Worm (Caenorhabditis elegans): Measurements from ENCODE around the gene C18A11.2.

Gene C18A11.2

ce11 chrX:8021609-8022008 is 45.8 kb upstream of the C18A11.2 start (continued):
- peak; percentile 88 for TF ChIP-seq mep-1 (tag; optimal IDR thresholded peaks at IDR 0.05)
- peak; percentile 65 for TF ChIP-seq mes-2 (tag; optimal IDR thresholded peaks at IDR 0.05; ENCODE audit: poor library complexity, severe bottlenecking)
- no peak for TF ChIP-seq php-3 (GFP tag; IDR thresholded peaks at IDR 0.05)
- TF ChIP-seq lim-7 (GFP tag; IDR thresholded peaks at IDR 0.05): no peak
- TF ChIP-seq Y105C5A.15 (GFP tag; IDR thresholded peaks at IDR 0.05): no peak
- TF ChIP-seq spr-3 (GFP tag; optimal IDR thresholded peaks at IDR 0.05): no peak
- TF ChIP-seq T26A8.4 (GFP tag; IDR thresholded peaks at IDR 0.05): peak; percentile 36; the same call in 1 of the 2 replicates

- TF ChIP-seq nhr-102 (tag; optimal IDR thresholded peaks at IDR 0.05) (peak; percentile 10), ces-1 (GFP tag; optimal IDR thresholded peaks at IDR 0.05) (no peak), daf-16 (GFP tag; optimal IDR thresholded peaks at IDR 0.05) (no peak), daf-16 (tag; optimal IDR thresholded peaks at IDR 0.05) (peak; percentile 98), nhr-6 (tag; optimal IDR thresholded peaks at IDR 0.05) (no peak), daf-12 (tag; optimal IDR thresholded peaks at IDR 0.05) (no peak), nhr-111 (GFP tag; optimal IDR thresholded peaks at IDR 0.05) (no peak), unc-62 (GFP tag; optimal IDR thresholded peaks at IDR 0.05 in 1 of 2) (no peak), unc-62 (tag; optimal IDR thresholded peaks at IDR 0.05) (no peak), dve-1 (tag; optimal IDR thresholded peaks at IDR 0.05; ENCODE audit: insufficient read depth) (peak; percentile 82), ceh-44 (GFP tag; IDR thresholded peaks at IDR 0.05) (no peak), madf-9 (GFP tag; conservative IDR thresholded peaks at IDR 0.05) (no peak), ama-1 (optimal IDR thresholded peaks at IDR 0.05) (no peak), pqm-1 (tag; optimal IDR thresholded peaks at IDR 0.05) (peak; percentile 63), lsy-2 (tag; optimal IDR thresholded peaks at IDR 0.05) (no peak), snpc-4 (tag; optimal IDR thresholded peaks at IDR 0.05) (no peak), lin-15B (tag; optimal IDR thresholded peaks at IDR 0.05) (no peak), ctbp-1 (GFP tag; IDR thresholded peaks at IDR 0.05) (no peak), hlh-11 (tag; optimal IDR thresholded peaks at IDR 0.05) (peak; percentile 86), egl-43 (GFP tag; IDR thresholded peaks at IDR 0.05) (0 out of 2 replicates have a peak, but pooled peaks have one; percentile 31), mes-2 (tag; optimal IDR thresholded peaks at IDR 0.05; ENCODE audit: poor library complexity, severe bottlenecking) (peak; percentile 47), mep-1 (tag; optimal IDR thresholded peaks at IDR 0.05) (no peak), duxl-1 (tag; optimal IDR thresholded peaks at IDR 0.05; ENCODE audit: poor library complexity) (peak; percentile 18), set-16 (GFP tag; IDR thresholded peaks at IDR 0.05) (no peak), unc-130 (GFP tag; optimal IDR thresholded peaks at IDR 0.05) (no peak), dmd-8 (GFP tag; IDR thresholded peaks at IDR 0.05) (no peak), ceh-62 (tag; optimal IDR thresholded peaks at IDR 0.05) (no peak), dmd-6 (GFP tag; IDR thresholded peaks at IDR 0.05) (peak; percentile 79), dpl-1 (GFP tag; optimal IDR thresholded peaks at IDR 0.05) (no peak), vab-7 (GFP tag; IDR thresholded peaks at IDR 0.05) (no peak), R02D3.7 (tag; optimal IDR thresholded peaks at IDR 0.05) (no peak), Y48G9A.11 (GFP tag; IDR thresholded peaks at IDR 0.05) (no peak), daf-8 (GFP tag; IDR thresholded peaks at IDR 0.05) (no peak), nhr-10 (tag; optimal IDR thresholded peaks at IDR 0.05) (no peak), cey-2 (tag; optimal IDR thresholded peaks at IDR 0.05; ENCODE audit: borderline replicate concordance, insufficient read depth) (no peak), arid-1 (GFP tag; conservative IDR thresholded peaks at IDR 0.05) (no peak), fkh-10 (GFP tag; optimal IDR thresholded peaks at IDR 0.05) (no peak), nhr-42 (GFP tag; IDR thresholded peaks at IDR 0.05) (no peak), ceh-82 (tag; optimal IDR thresholded peaks at IDR 0.05) (no peak), D1046.2 (GFP tag; IDR thresholded peaks at IDR 0.05) (no peak), pha-4 (GFP tag; IDR thresholded peaks at IDR 0.05) (no peak), pha-4 (tag; optimal IDR thresholded peaks at IDR 0.05) (no peak), aly-2 (tag; optimal IDR thresholded peaks at IDR 0.05) (no peak), nhr-76 (tag; optimal IDR thresholded peaks at IDR 0.05) (no peak), nhr-11 (tag; optimal IDR thresholded peaks at IDR 0.05) (no peak), F44E2.7 (GFP tag; IDR thresholded peaks at IDR 0.05) (no peak)
These were observed 44.6 kb upstream of the C18A11.2 start for ce11 chrX:8022728-8023127.
